Fruit fly (Drosophila melanogaster) whole organism: ENCODE measurements around the gene Egfrap.

Experiments used
- Dll ChIP-seq: fragments of >200 bp; optimal IDR thresholded peaks from 2 replicates; lab custom pipeline; 2017
- pan ChIP-seq: fragments of >200 bp; optimal IDR thresholded peaks from 2 replicates; lab custom pipeline; 2017

- no peak for TF ChIP-seq Dll (lab: Kevin White, UChicago)
- TF ChIP-seq pan (lab: Kevin White, UChicago), result no peak
Measured at dm6 chr3L:5923646-5924122, 26.8 kb downstream of the Egfrap start, which contains the start of gene CG33523.
